Fruit fly (Drosophila melanogaster): Measurements from ENCODE around the gene Gp93.

DNA sequence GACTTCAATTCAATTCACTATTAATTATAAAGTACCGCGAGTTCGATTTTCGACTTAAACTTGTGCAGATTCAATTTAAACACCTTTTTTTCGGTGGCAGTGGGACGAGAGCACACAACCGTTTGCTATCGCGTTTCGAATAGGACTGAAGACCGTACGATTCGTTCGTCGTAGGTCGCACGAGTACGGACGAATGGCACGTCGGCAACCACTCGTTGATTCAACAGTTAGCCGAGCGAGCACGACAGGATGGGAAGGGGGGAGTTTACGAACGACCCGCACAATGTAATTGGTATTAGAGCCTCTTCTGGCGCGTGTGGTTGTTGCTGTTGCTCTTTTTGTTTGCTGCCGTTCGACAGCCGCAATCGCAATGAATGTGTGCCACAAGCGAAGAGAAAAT is 42.8 kb upstream of the Gp93 start, which contains the start of gene CG34353:
- TF ChIP-seq EcR (GFP tag; optimal IDR thresholded peaks at IDR 0.05) (no peak), CG8478 (optimal IDR thresholded peaks at IDR 0.05) (no peak), psq (optimal IDR thresholded peaks at IDR 0.05) (no peak), Dll (optimal IDR thresholded peaks at IDR 0.05) (no peak), usp (GFP tag; optimal IDR thresholded peaks at IDR 0.05) (no peak), pan (optimal IDR thresholded peaks at IDR 0.05) (no peak)
